Worm (Caenorhabditis elegans): Measurements from ENCODE around the gene cla-1.
"Not testable (repeated sequence)": the region's sequence is repeated elsewhere in the genome, so short reads cannot be mapped to it uniquely, and the experiment has no call there.

Gene cla-1

DNA sequence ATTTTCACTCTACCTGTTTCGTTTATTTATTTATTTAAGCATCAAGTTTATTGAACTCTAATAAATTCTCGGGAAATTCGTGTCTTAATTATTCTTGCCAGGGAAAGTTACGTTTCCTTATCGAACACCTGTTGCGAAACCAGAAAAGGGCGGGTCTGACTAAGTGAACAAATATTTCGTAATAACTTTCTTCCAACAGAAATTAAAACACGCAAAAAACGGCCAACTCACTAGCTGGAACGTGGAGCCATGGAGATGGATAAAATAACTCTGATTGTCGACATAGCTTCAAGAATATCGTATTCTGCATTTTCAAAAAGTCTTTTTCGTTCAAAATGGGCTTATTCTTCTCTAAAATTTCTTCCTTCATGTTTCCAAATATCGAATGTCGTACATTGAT is 45.8 kb downstream of the cla-1 start, which contains the start of gene warf-1:
warf-1 (plus strand) TSS at position 209 of the 400 bp plus-strand sequence.
- not testable (repeated sequence) for TF ChIP-seq daf-8, ctbp-1, mdt-29 (GFP tag; IDR thresholded peaks at IDR 0.05)

- TF ChIP-seq ztf-11 (tag; optimal IDR thresholded peaks at IDR 0.05) (no peak), unc-62 (GFP tag; optimal IDR thresholded peaks at IDR 0.05 in 1 of 2) (peak in 1 of 2 experiments; percentile 61), unc-62 (tag; optimal IDR thresholded peaks at IDR 0.05) (no peak), aha-1 (tag) (peak; percentile 58)
These were observed 53.0 kb downstream of the cla-1 start, which contains the start of gene nep-16 for ce11 chrIV:7641758-7642157. Gene nep-16 (minus strand): TSS chrIV:7641858.

- peak; percentile 29 for TF ChIP-seq aha-1 (tag)
- no peak for TF ChIP-seq nhr-41 (GFP tag; IDR thresholded peaks at IDR 0.05)
These were observed 54.2 kb downstream of the cla-1 start, which contains the start of gene nlp-20 for ce11 chrIV:7642971-7643370. Gene nlp-20 (minus strand): TSS chrIV:7643071.

- TF ChIP-seq egl-27 (tag; optimal IDR thresholded peaks at IDR 0.05): no peak
- no peak for TF ChIP-seq mxl-3 (GFP tag; optimal IDR thresholded peaks at IDR 0.05)
- TF ChIP-seq dmd-9 (GFP tag; IDR thresholded peaks at IDR 0.05): no peak
- no peak for TF ChIP-seq lin-15B (tag; optimal IDR thresholded peaks at IDR 0.05)
- TF ChIP-seq duxl-1 (tag; optimal IDR thresholded peaks at IDR 0.05; ENCODE audit: poor library complexity): no peak
These were observed 57.4 kb downstream of the cla-1 start, which contains the start of gene hmg-5 for ce11 chrIV:7646119-7646518. Gene hmg-5 (minus strand): TSS chrIV:7646219.

ce11 chrIV:7646861-7647260 is 58.1 kb downstream of the cla-1 start:
- TF ChIP-seq lin-13 (GFP tag; optimal IDR thresholded peaks at IDR 0.05) (no peak), F26F4.8 (GFP tag; conservative IDR thresholded peaks at IDR 0.05) (no peak), unc-62 (GFP tag; optimal IDR thresholded peaks at IDR 0.05 in 1 of 2) (peak in 1 of 2 experiments; percentile 95), unc-62 (tag; optimal IDR thresholded peaks at IDR 0.05) (no peak), arid-1 (GFP tag; conservative IDR thresholded peaks at IDR 0.05) (no peak), dmd-8 (GFP tag; IDR thresholded peaks at IDR 0.05) (no peak)

- TF ChIP-seq D1046.2 (GFP tag; IDR thresholded peaks at IDR 0.05) (no peak), dmd-8 (GFP tag; IDR thresholded peaks at IDR 0.05) (no peak), ceh-44 (GFP tag; IDR thresholded peaks at IDR 0.05) (no peak), F37D6.2 (tag; optimal IDR thresholded peaks at IDR 0.05) (no peak), fos-1 (tag; optimal IDR thresholded peaks at IDR 0.05) (no peak), set-16 (GFP tag; IDR thresholded peaks at IDR 0.05) (no peak), pqm-1 (tag; optimal IDR thresholded peaks at IDR 0.05) (no peak), zip-2 (tag; optimal IDR thresholded peaks at IDR 0.05) (no peak), nhr-48 (tag; optimal IDR thresholded peaks at IDR 0.05) (no peak)
These were observed 61.7 kb downstream of the cla-1 start for ce11 chrIV:7650433-7650832.

ce11 chrIV:7651120-7651519 is 62.4 kb downstream of the cla-1 start, which contains the start of gene cima-1:
Gene cima-1 (plus strand): TSS chrIV:7651459.
- TF ChIP-seq F10B5.3 (tag; optimal IDR thresholded peaks at IDR 0.05): no peak
- peak; percentile 83 for TF ChIP-seq nhr-28 (tag; optimal IDR thresholded peaks at IDR 0.05)

DNA sequence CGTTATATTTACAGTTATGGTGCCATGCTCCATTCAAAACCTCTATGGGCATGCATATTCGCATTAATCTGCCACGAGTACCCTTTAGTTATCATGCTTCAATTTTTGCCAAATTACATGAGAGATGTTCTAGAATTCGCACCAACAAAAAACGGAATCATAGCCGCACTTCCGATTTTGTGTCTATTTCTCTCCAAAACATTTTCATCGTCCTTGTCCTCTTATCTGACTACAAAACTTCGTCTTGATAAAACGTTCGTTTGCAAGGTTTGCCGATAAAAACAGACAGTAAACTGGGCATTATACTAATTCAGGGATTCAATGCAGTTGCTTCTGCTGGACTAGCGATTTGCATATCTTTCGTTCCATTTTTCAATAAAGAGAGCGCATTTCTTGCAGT is 64.5 kb downstream of the cla-1 start:
- TF ChIP-seq egl-27 (tag; optimal IDR thresholded peaks at IDR 0.05) (no peak), nhr-28 (tag; optimal IDR thresholded peaks at IDR 0.05) (peak; percentile 73), pqm-1 (tag; optimal IDR thresholded peaks at IDR 0.05) (peak; percentile 23), lir-3 (tag; optimal IDR thresholded peaks at IDR 0.05) (no peak), ceh-32 (tag; optimal IDR thresholded peaks at IDR 0.05; ENCODE audit: poor library complexity) (no peak)

Data from whole organism, L4 larva.